Fruit fly (Drosophila melanogaster) whole organism, embryonic: ENCODE measurements around the gene Ent3.

ENCODE experiments used
- Antp ChIP-seq: fragments of 200-800 bp; sonication (Bioruptor generic); optimal IDR thresholded peaks from 3 replicates; lab custom pipeline; 2016; ENCODE audit warnings: missing biosample characterization, missing genetic modification characterization
- Atf3 ChIP-seq: fragments of 200-800 bp; sonication (Bioruptor generic); optimal IDR thresholded peaks from 3 replicates; lab custom pipeline; 2016; ENCODE audit warnings: missing biosample characterization, missing genetic modification characterization
- Awh ChIP-seq: fragments of 200-800 bp; sonication (Bioruptor generic); IDR thresholded peaks from 2 replicates; pipeline ENCODE4, ENCODE4 v1.3.6; 2022; ENCODE audit warnings: missing biosample characterization, missing genetic modification characterization
- B-H2 ChIP-seq: fragments of 200-800 bp; sonication (Bioruptor generic); optimal IDR thresholded peaks from 2 replicates; lab custom pipeline; 2018; ENCODE audit warnings: missing biosample characterization, mild to moderate bottlenecking, missing genetic modification characterization
- Bdp1 ChIP-seq: fragments of 200-800 bp; sonication (Bioruptor generic); optimal IDR thresholded peaks from 3 replicates; lab custom pipeline; 2016; ENCODE audit warnings: missing biosample characterization, missing genetic modification characterization
- CG10267 ChIP-seq: fragments of 200-800 bp; sonication (Bioruptor generic); optimal IDR thresholded peaks from 2 replicates; lab custom pipeline; 2018; ENCODE audit warnings: missing biosample characterization, mild to moderate bottlenecking, missing genetic modification characterization, moderate library complexity
- CG10274 ChIP-seq: fragments of 200-800 bp; sonication (Bioruptor generic); optimal IDR thresholded peaks from 3 replicates; lab custom pipeline; 2017; ENCODE audit warnings: missing biosample characterization, mild to moderate bottlenecking, missing genetic modification characterization
- CG11085 ChIP-seq: fragments of 200-800 bp; sonication (Bioruptor generic); IDR thresholded peaks from 2 replicates; pipeline ENCODE4 v1.3.6; 2022; ENCODE audit warnings: missing biosample characterization, missing genetic modification characterization
- CG11696 ChIP-seq: fragments of 200-800 bp; sonication (Bioruptor generic); IDR thresholded peaks from 2 replicates; pipeline ENCODE4 v1.3.6; 2022; ENCODE audit warnings: missing biosample characterization, missing genetic modification characterization
- CG13287 ChIP-seq: fragments of 200-800 bp; sonication (Bioruptor generic); IDR thresholded peaks from 2 replicates; pipeline ENCODE4 v1.3.6; 2022; ENCODE audit warnings: missing biosample characterization, missing genetic modification characterization; ENCODE audit not compliant: partially characterized antibody
- CG14667 ChIP-seq: fragments of 200-800 bp; sonication (Bioruptor generic); IDR thresholded peaks from 2 replicates; pipeline ENCODE4 v1.3.6; 2022; ENCODE audit warnings: missing biosample characterization, missing genetic modification characterization
- CG15269 ChIP-seq: fragments of 200-800 bp; sonication (Bioruptor generic); optimal IDR thresholded peaks from 2 replicates; lab custom pipeline; 2018; ENCODE audit warnings: missing biosample characterization, mild to moderate bottlenecking, missing genetic modification characterization, moderate library complexity
- CG16813 ChIP-seq: fragments of 200-800 bp; sonication (Bioruptor generic); IDR thresholded peaks from 3 replicates; pipeline ENCODE4 v1.3.6; 2022; ENCODE audit warnings: missing biosample characterization, missing genetic modification characterization; ENCODE audit not compliant: partially characterized antibody
- CG17385 ChIP-seq: fragments of 200-800 bp; sonication (Bioruptor generic); optimal IDR thresholded peaks from 3 replicates; lab custom pipeline; 2018; ENCODE audit warnings: missing biosample characterization, mild to moderate bottlenecking, missing genetic modification characterization
- CG17612 ChIP-seq: fragments of 200-800 bp; sonication (Bioruptor generic); IDR thresholded peaks from 2 replicates; pipeline ENCODE4 v1.3.6; 2022; ENCODE audit warnings: missing biosample characterization, missing genetic modification characterization
- CG18262 ChIP-seq: fragments of 200-800 bp; optimal IDR thresholded peaks from 3 replicates; lab custom pipeline; 2019; ENCODE audit warnings: missing biosample characterization, mild to moderate bottlenecking, missing genetic modification characterization, moderate library complexity
- CG1832 ChIP-seq: fragments of 200-800 bp; sonication (Bioruptor generic); optimal IDR thresholded peaks from 2 replicates; lab custom pipeline; 2017; ENCODE audit warnings: missing biosample characterization, mild to moderate bottlenecking, missing genetic modification characterization, inconsistent platforms
- CG2116 ChIP-seq: fragments of 200-800 bp; sonication (Bioruptor generic); optimal IDR thresholded peaks from 3 replicates; lab custom pipeline; 2018; ENCODE audit warnings: missing biosample characterization, mild to moderate bottlenecking, missing genetic modification characterization
- CG2202 ChIP-seq: fragments of 200-800 bp; sonication (Bioruptor generic); optimal IDR thresholded peaks from 2 replicates; lab custom pipeline; 2018; ENCODE audit warnings: missing biosample characterization, mild to moderate bottlenecking, missing genetic modification characterization
- CG3407 ChIP-seq: fragments of 200-800 bp; sonication (Bioruptor generic); optimal IDR thresholded peaks from 2 replicates; lab custom pipeline; 2018; ENCODE audit warnings: missing biosample characterization, mild to moderate bottlenecking, missing genetic modification characterization
- CG5953 ChIP-seq: fragments of 200-800 bp; sonication (Bioruptor generic); IDR thresholded peaks from 2 replicates; pipeline ENCODE4 v1.3.6; 2022; ENCODE audit warnings: missing biosample characterization, missing genetic modification characterization
- CG7372 ChIP-seq: fragments of 200-800 bp; sonication (Bioruptor generic); IDR thresholded peaks from 2 replicates; pipeline ENCODE4 v1.3.6; 2022; ENCODE audit warnings: missing biosample characterization, missing genetic modification characterization
- CkIIα-i1 ChIP-seq: fragments of 200-800 bp; sonication (Bioruptor generic); IDR thresholded peaks from 2 replicates; pipeline ENCODE4 v1.3.6; 2022; ENCODE audit warnings: missing biosample characterization, missing genetic modification characterization
- D ChIP-seq, 2 experiments: fragments of 200-800 bp in 1 of 2; fragments of >200 bp in 1 of 2; sonication (Bioruptor generic) in 1 of 2; optimal IDR thresholded peaks; 2 replicates in 1 of 2; 3 replicates in 1 of 2; lab custom pipeline; 2017; ENCODE audit warnings: mild to moderate bottlenecking in 1 of 2, missing biosample characterization in 1 of 2, missing genetic modification characterization in 1 of 2, missing genetic modification reagents in 1 of 2
- Dfd ChIP-seq, 2 experiments: fragments of >200 bp; optimal IDR thresholded peaks; 2 replicates each; lab custom pipeline; 2017; ENCODE audit warnings: missing biosample characterization in 2 of 2, missing genetic modification characterization in 2 of 2
- H2.0 ChIP-seq: fragments of 200-800 bp; sonication (Bioruptor generic); IDR thresholded peaks from 2 replicates; pipeline ENCODE4 v1.3.6; 2022; ENCODE audit warnings: missing biosample characterization, missing genetic modification characterization
- HLH3B ChIP-seq: fragments of 200-800 bp; sonication (Bioruptor generic); IDR thresholded peaks from 2 replicates; pipeline ENCODE4 v1.3.6; 2022; ENCODE audit warnings: missing biosample characterization, missing genetic modification characterization
- HLHmδ ChIP-seq: fragments of 200-800 bp; sonication (Bioruptor generic); optimal IDR thresholded peaks from 2 replicates; lab custom pipeline; 2018; ENCODE audit warnings: missing biosample characterization, mild to moderate bottlenecking, missing genetic modification characterization, moderate library complexity
- Hey ChIP-seq: fragments of 200-800 bp; sonication (Bioruptor generic); optimal IDR thresholded peaks from 3 replicates; lab custom pipeline; 2018; ENCODE audit warnings: missing biosample characterization, mild to moderate bottlenecking, missing genetic modification characterization
- Hr39 ChIP-seq: fragments of >200 bp; optimal IDR thresholded peaks from 2 replicates; lab custom pipeline; 2017
- Hsf ChIP-seq: fragments of 200-800 bp; sonication (Bioruptor generic); optimal IDR thresholded peaks from 3 replicates; lab custom pipeline; 2016; ENCODE audit warnings: missing biosample characterization, missing genetic modification characterization
- NC2β ChIP-seq: fragments of 200-800 bp; sonication (Bioruptor generic); optimal IDR thresholded peaks from 2 replicates; lab custom pipeline; 2016; ENCODE audit warnings: missing biosample characterization, missing genetic modification characterization
- Rfx ChIP-seq: fragments of 200-800 bp; sonication (Bioruptor generic); IDR thresholded peaks from 2 replicates; pipeline ENCODE4 v1.3.6; 2022; ENCODE audit warnings: missing biosample characterization, missing genetic modification characterization
- Side ChIP-seq: fragments of 200-800 bp; sonication (Bioruptor generic); optimal IDR thresholded peaks from 2 replicates; lab custom pipeline; 2016; ENCODE audit warnings: missing biosample characterization, missing genetic modification characterization
- Spps ChIP-seq: fragments of 200-800 bp; sonication (Bioruptor generic); optimal IDR thresholded peaks from 2 replicates; lab custom pipeline; 2018; ENCODE audit warnings: missing biosample characterization, mild to moderate bottlenecking, missing genetic modification characterization
- Ssrp ChIP-seq: fragments of 200-800 bp; sonication (Bioruptor generic); optimal IDR thresholded peaks from 2 replicates; lab custom pipeline; 2018; ENCODE audit warnings: missing biosample characterization, mild to moderate bottlenecking, missing genetic modification characterization, moderate library complexity
- Tbp ChIP-seq: fragments of >200 bp; optimal IDR thresholded peaks from 2 replicates; lab custom pipeline; 2018; ENCODE audit warnings: missing biosample characterization, missing genetic modification characterization
- ac ChIP-seq: fragments of 200-800 bp; sonication (Bioruptor generic); optimal IDR thresholded peaks from 3 replicates; lab custom pipeline; 2017; ENCODE audit warnings: missing biosample characterization, mild to moderate bottlenecking, missing genetic modification characterization
- dysf ChIP-seq: fragments of 200-800 bp; sonication (Bioruptor generic); IDR thresholded peaks from 3 replicates; pipeline ENCODE4 v1.3.6; 2022; ENCODE audit warnings: missing biosample characterization, missing genetic modification characterization
- en ChIP-seq: fragments of 200-800 bp; sonication (Bioruptor generic); optimal IDR thresholded peaks from 2 replicates; lab custom pipeline; 2016; ENCODE audit warnings: missing biosample characterization, missing genetic modification characterization
- eve ChIP-seq, 2 experiments: fragments of >200 bp; optimal IDR thresholded peaks; 2 replicates each; lab custom pipeline; 2017; ENCODE audit warnings: missing biosample characterization in 2 of 2, missing genetic modification characterization in 2 of 2
- fd64A ChIP-seq: fragments of 200-800 bp; sonication (Bioruptor generic); optimal IDR thresholded peaks from 3 replicates; lab custom pipeline; 2018; ENCODE audit warnings: missing biosample characterization, mild to moderate bottlenecking, missing genetic modification characterization
- gcm2 ChIP-seq: fragments of 200-800 bp; sonication (Bioruptor generic); optimal IDR thresholded peaks from 2 replicates; lab custom pipeline; 2016; ENCODE audit warnings: missing biosample characterization, missing genetic modification characterization
- insv ChIP-seq, 2 experiments: fragments of 200-800 bp; sonication (Bioruptor generic); optimal IDR thresholded peaks; 3 replicates each; lab custom pipeline; 2016 to 2018; ENCODE audit warnings: missing biosample characterization in 2 of 2, missing genetic modification characterization in 2 of 2
- mirr ChIP-seq: fragments of 200-800 bp; sonication (Bioruptor generic); optimal IDR thresholded peaks from 3 replicates; lab custom pipeline; 2018; ENCODE audit warnings: missing biosample characterization, mild to moderate bottlenecking, missing genetic modification characterization
- pb ChIP-seq: fragments of 200-800 bp; sonication (Bioruptor generic); optimal IDR thresholded peaks from 3 replicates; lab custom pipeline; 2016; ENCODE audit warnings: missing biosample characterization, missing genetic modification characterization
- pfk ChIP-seq: fragments of 200-800 bp; sonication (Bioruptor generic); optimal IDR thresholded peaks from 2 replicates; lab custom pipeline; 2018; ENCODE audit warnings: missing biosample characterization, mild to moderate bottlenecking, missing genetic modification characterization, moderate library complexity
- sima ChIP-seq: fragments of 200-800 bp; sonication (Bioruptor generic); optimal IDR thresholded peaks from 2 replicates; lab custom pipeline; 2016; ENCODE audit warnings: missing biosample characterization, missing genetic modification characterization
- tll ChIP-seq, 2 experiments: fragments of 200-800 bp in 1 of 2; fragments of >200 bp in 1 of 2; sonication (Bioruptor generic) in 1 of 2; optimal IDR thresholded peaks; 2 replicates each; lab custom pipeline; 2017 to 2019; ENCODE audit warnings: missing biosample characterization in 2 of 2, missing genetic modification characterization in 2 of 2, mild to moderate bottlenecking in 1 of 2, moderate library complexity in 1 of 2
- ttk ChIP-seq: fragments of 200-800 bp; sonication (Bioruptor generic); IDR thresholded peaks from 2 replicates; pipeline ENCODE4 v2.1.2; 2022; ENCODE audit warnings: missing biosample characterization, missing genetic modification characterization
- tx ChIP-seq: fragments of 200-800 bp; sonication (Bioruptor generic); optimal IDR thresholded peaks from 2 replicates; lab custom pipeline; 2016; ENCODE audit warnings: missing biosample characterization, missing genetic modification characterization
- wdn ChIP-seq: fragments of 200-800 bp; sonication (Bioruptor generic); IDR thresholded peaks from 2 replicates; pipeline ENCODE4 v1.3.6; 2022; ENCODE audit warnings: missing biosample characterization, missing genetic modification characterization

The Ent3 gene

dm6 chr3L:12806290-12806743, 47.1 kb upstream of the Ent3 start (continued):
- TF ChIP-seq CG10274 (GFP tag; lab: Kevin White, UChicago) (no peak), Hey (tag; lab: Kevin White, UChicago) (no peak), CG5953 (GFP tag; lab: Robert Waterston, UW) (no peak), tll (GFP tag; optimal IDR thresholded peaks at IDR 0.05; lab: Kevin White, UChicago) (no peak), B-H2 (no peak), pb (no peak), Awh (GFP tag; lab: Robert Waterston, UW) (peak; percentile 27; the same call in 1 of the 2 replicates), sima (GFP tag; lab: Kevin White, UChicago) (no peak), Dfd (GFP tag; optimal IDR thresholded peaks at IDR 0.05; lab: Kevin White, UChicago) (no peak), Ssrp (tag; lab: Kevin White, UChicago) (peak; percentile 37), CG3407 (GFP tag; lab: Kevin White, UChicago) (peak; percentile 28), eve (GFP tag; optimal IDR thresholded peaks at IDR 0.05; lab: Kevin White, UChicago) (no peak), HLH3B (GFP tag; lab: Robert Waterston, UW) (peak; percentile 20; the same call in 1 of the 2 replicates), Side (GFP tag; lab: Kevin White, UChicago) (no peak), HLHmδ (GFP tag; lab: Kevin White, UChicago) (no peak), ac (GFP tag; lab: Kevin White, UChicago) (no peak), CG14667 (no peak), CG11085 (GFP tag; lab: Robert Waterston, UW) (no peak), ttk (no peak), CG10267 (tag; lab: Kevin White, UChicago) (peak; percentile 65), dysf (peak; percentile 44; the same call in 1 of the 3 replicates), CG17612 (GFP tag; lab: Robert Waterston, UW) (no peak), CG1832 (GFP tag; lab: Kevin White, UChicago) (no peak), Spps (tag; lab: Kevin White, UChicago) (no peak), H2.0 (GFP tag; lab: Robert Waterston, UW) (peak; percentile 27; the same call in 1 of the 2 replicates), Hsf (GFP tag; lab: Kevin White, UChicago) (no peak), CG2202 (tag; lab: Kevin White, UChicago) (peak; percentile 4), D (optimal IDR thresholded peaks at IDR 0.05; lab: Kevin White, UChicago) (no peak), D (GFP tag; optimal IDR thresholded peaks at IDR 0.05; lab: Kevin White, UChicago) (peak; percentile 51), Hr39 (lab: Kevin White, UChicago) (no peak), CG17385 (GFP tag; lab: Kevin White, UChicago) (peak; percentile 65), fd64A (GFP tag; lab: Kevin White, UChicago) (no peak), Rfx (GFP tag; lab: Robert Waterston, UW) (peak; percentile 58), mirr (GFP tag; lab: Kevin White, UChicago) (no peak), CG7372 (GFP tag; lab: Robert Waterston, UW) (no peak), CG13287 (GFP tag; lab: Robert Waterston, UW) (no peak), CG16813 (no peak), wdn (GFP tag; lab: Robert Waterston, UW) (no peak), Atf3 (GFP tag; lab: Kevin White, UChicago) (no peak), Tbp (GFP tag; lab: Kevin White, UChicago) (no peak), CG2116 (GFP tag; lab: Kevin White, UChicago) (peak; percentile 27), CG18262 (tag; lab: Kevin White, UChicago) (peak; percentile 71), CG11696 (GFP tag; lab: Robert Waterston, UW) (no peak), CG15269 (tag; lab: Kevin White, UChicago) (peak; percentile 80), en (GFP tag; lab: Kevin White, UChicago) (no peak), tx (GFP tag; lab: Kevin White, UChicago) (no peak), insv (GFP tag; optimal IDR thresholded peaks at IDR 0.05; lab: Kevin White, UChicago) (peak in 1 of 2 experiments; percentile 54), gcm2 (GFP tag; lab: Kevin White, UChicago) (no peak), Antp (no peak), Bdp1 (GFP tag; lab: Kevin White, UChicago) (no peak), pfk (GFP tag; lab: Kevin White, UChicago) (no peak), CkIIα-i1 (GFP tag; lab: Robert Waterston, UW) (no peak), NC2β (GFP tag; lab: Kevin White, UChicago) (no peak)
